Worm (Caenorhabditis elegans) whole organism, midembryonic: Measurements from ENCODE around the gene lido-4.

Source experiments
- T22C8.4 ChIP-seq: fragments of 200-800 bp; sonication (Bioruptor generic); IDR thresholded peaks from 2 replicates; pipeline ENCODE4 v1.3.6; 2022; ENCODE audit warnings: missing genetic modification characterization, missing compliant biosample characterization
- flt-1 ChIP-seq: fragments of 200-800 bp; sonication (Bioruptor generic); IDR thresholded peaks from 2 replicates; pipeline ENCODE4 v1.3.6; 2022; ENCODE audit warnings: missing genetic modification characterization, missing compliant biosample characterization
- med-1 ChIP-seq: sonication (generic microtip); optimal IDR thresholded peaks from 2 replicates; lab custom pipeline; 2017; ENCODE audit warnings: missing genetic modification characterization, mild to moderate bottlenecking, missing compliant biosample characterization, antibody characterized with exemption, missing genetic modification reagents; ENCODE audit not compliant: insufficient read depth
- ref-1 ChIP-seq: fragments of 200-800 bp; sonication (Bioruptor generic); conservative IDR thresholded peaks from 2 replicates; pipeline ENCODE4 v1.3.6; 2022; ENCODE audit warnings: missing genetic modification reagents, missing genetic modification characterization, missing compliant biosample characterization
- ztf-23 ChIP-seq: fragments of 200-800 bp; sonication (Bioruptor generic); IDR thresholded peaks from 2 replicates; pipeline ENCODE4 v1.3.6; 2022; ENCODE audit warnings: missing genetic modification reagents, missing genetic modification characterization, missing compliant biosample characterization
- ztf-29 ChIP-seq: fragments of 200-800 bp; sonication (Bioruptor generic); IDR thresholded peaks from 2 replicates; pipeline ENCODE4 v1.3.6; 2022; ENCODE audit warnings: missing genetic modification reagents, missing genetic modification characterization, missing compliant biosample characterization

DNA sequence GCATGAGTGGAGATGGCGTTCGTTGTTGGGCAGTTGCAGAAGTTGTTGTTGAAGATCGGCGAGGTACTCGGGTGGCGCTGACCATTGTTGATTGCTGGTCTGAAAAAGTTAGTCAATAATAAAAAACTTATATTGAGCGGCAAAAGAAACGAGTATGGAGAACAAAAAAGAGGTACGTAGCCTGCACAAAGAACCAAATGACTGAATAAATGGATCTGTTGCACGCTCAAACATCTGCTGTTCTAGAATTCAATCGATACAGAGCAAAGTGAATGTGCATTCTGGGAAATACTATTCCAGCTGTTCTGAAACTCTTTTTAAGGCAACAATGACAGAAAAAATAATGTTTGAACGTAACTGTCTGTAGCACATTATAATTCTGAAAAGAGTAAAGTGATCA lies 6.9 kb downstream of the lido-4 start, which contains the start of gene lido-2:
- TF ChIP-seq ztf-29 (GFP tag; lab: Robert Waterston, UW) (no peak), med-1 (no peak), T22C8.4 (GFP tag; lab: Robert Waterston, UW) (no peak), ztf-23 (GFP tag; lab: Robert Waterston, UW) (no peak), ref-1 (GFP tag; lab: Robert Waterston, UW) (no peak), flt-1 (GFP tag; lab: Robert Waterston, UW) (no peak)
